Worm (Caenorhabditis elegans) whole organism, L1 larva: ENCODE data around the gene fbxa-208.

Experiments used
- efl-1 ChIP-seq, 4 experiments: fragments of 150-350 bp; optimal IDR thresholded peaks in 3 of 4; peaks in 1 of 4; 1 replicate in 1 of 4; 2 replicates in 3 of 4; lab custom pipeline; 2014; ENCODE audit warnings: missing biosample characterization in 2 of 4, missing genetic modification characterization in 2 of 4, missing genetic modification reagents in 2 of 4
- ets-5 ChIP-seq: fragments of 200-800 bp; sonication (Bioruptor generic); IDR thresholded peaks from 2 replicates; pipeline ENCODE4 v1.3.6; 2022; ENCODE audit warnings: missing genetic modification characterization, missing compliant biosample characterization
- fkh-10 ChIP-seq: sonication (generic microtip); optimal IDR thresholded peaks from 2 replicates; lab custom pipeline; 2017; ENCODE audit warnings: missing biosample characterization, missing genetic modification reagents, missing genetic modification characterization

DNA sequence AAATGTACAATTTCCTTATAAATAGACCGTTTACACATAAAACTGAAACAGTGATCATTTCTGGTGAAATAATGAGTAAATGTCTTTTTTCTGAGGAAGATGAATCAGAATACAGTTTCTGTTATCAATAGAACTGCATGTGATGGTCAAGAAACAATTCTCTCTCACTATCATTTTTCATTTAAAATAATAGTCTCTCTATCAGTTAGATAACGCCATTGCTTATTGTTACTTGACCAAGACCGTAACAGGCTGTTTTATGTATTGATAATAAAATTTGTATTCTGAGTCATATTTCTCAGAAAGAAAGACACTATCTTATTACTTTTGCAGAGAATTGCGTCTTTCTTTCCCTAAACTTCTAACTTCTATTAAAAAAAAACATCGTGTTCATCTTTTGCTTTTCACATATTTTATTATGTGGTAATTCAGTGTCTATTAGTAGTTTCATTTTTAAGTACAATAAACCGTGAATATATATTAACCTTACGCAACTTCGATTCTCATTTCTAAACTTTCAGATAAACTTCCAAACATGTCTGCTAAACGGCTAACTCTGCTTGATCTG is 38.6 kb downstream of the fbxa-208 start, which contains the start of gene fbxa-35:
- TF ChIP-seq fkh-10 (GFP tag; lab: Kevin White, UChicago) (no peak), ets-5 (GFP tag; lab: Robert Waterston, UW) (no peak), efl-1 (optimal IDR thresholded peaks at IDR 0.05; lab: Kevin White, UChicago) (no peak), efl-1 (GFP tag; optimal IDR thresholded peaks at IDR 0.05 in 1 of 2; lab: Kevin White, UChicago) (peak in 1 of 2 experiments; percentile 19)
